Fruit fly (Drosophila melanogaster): Measurements from ENCODE around the gene Rad60.

- TF ChIP-seq h (optimal IDR thresholded peaks at IDR 0.05) (no peak), Myc (optimal IDR thresholded peaks at IDR 0.05) (no peak)
These were observed 6.7 kb upstream of the Rad60 start, which contains the start of the genes wda and Pex11c for dm6 chr3R:23257986-23258427.
